Worm (Caenorhabditis elegans) whole organism, L1 larva: ENCODE measurements around the gene F28D1.6.

Experiments used
- ama-1 ChIP-seq: fragments of 150-350 bp; optimal IDR thresholded peaks from 2 replicates; lab custom pipeline; 2014
- fkh-4 ChIP-seq: sonication (generic microtip); optimal IDR thresholded peaks from 2 replicates; lab custom pipeline; 2016; ENCODE audit warnings: missing compliant biosample characterization, missing genetic modification characterization, borderline replicate concordance
- lin-15B ChIP-seq: fragments of 150-350 bp; sonication (generic microtip); optimal IDR thresholded peaks from 3 replicates; lab custom pipeline; 2014; ENCODE audit warnings: missing biosample characterization, missing genetic modification characterization
- lin-35 ChIP-seq, 2 experiments: fragments of 150-350 bp; optimal IDR thresholded peaks; 2 replicates each; lab custom pipeline; 2014; ENCODE audit warnings: missing biosample characterization in 2 of 2, missing genetic modification characterization in 2 of 2, missing genetic modification reagents in 2 of 2
- lsy-2 ChIP-seq, 2 experiments: fragments of 150-350 bp; optimal IDR thresholded peaks; 2 replicates each; lab custom pipeline; 2014; ENCODE audit warnings: missing biosample characterization in 2 of 2, missing genetic modification characterization in 2 of 2
- nhr-11 ChIP-seq: fragments of 150-350 bp; optimal IDR thresholded peaks from 2 replicates; lab custom pipeline; 2014; ENCODE audit warnings: missing biosample characterization, missing genetic modification characterization
- nhr-12 ChIP-seq: sonication (generic microtip); optimal IDR thresholded peaks from 2 replicates; lab custom pipeline; 2017; ENCODE audit warnings: missing biosample characterization, missing genetic modification characterization
- nhr-76 ChIP-seq: sonication (generic microtip); optimal IDR thresholded peaks from 2 replicates; lab custom pipeline; 2017; ENCODE audit warnings: missing biosample characterization, missing genetic modification characterization
- nhr-77 ChIP-seq: fragments of 150-350 bp; optimal IDR thresholded peaks from 2 replicates; lab custom pipeline; 2014; ENCODE audit warnings: missing biosample characterization, missing genetic modification characterization
- pqm-1 ChIP-seq: sonication (generic microtip); optimal IDR thresholded peaks from 3 replicates; lab custom pipeline; 2017; ENCODE audit warnings: missing biosample characterization, missing genetic modification characterization
- skn-1 ChIP-seq: fragments of 150-350 bp; optimal IDR thresholded peaks from 2 replicates; lab custom pipeline; 2014; ENCODE audit warnings: missing biosample characterization, missing genetic modification characterization
- snu-23 ChIP-seq: sonication (generic microtip); optimal IDR thresholded peaks from 2 replicates; lab custom pipeline; 2016; ENCODE audit warnings: missing genetic modification characterization, missing compliant biosample characterization
- unc-130 ChIP-seq: fragments of 150-350 bp; optimal IDR thresholded peaks from 2 replicates; lab custom pipeline; 2017; ENCODE audit warnings: missing biosample characterization, missing genetic modification characterization, inconsistent platforms
- ztf-11 ChIP-seq, 2 experiments: sonication (generic microtip); optimal IDR thresholded peaks; 2 replicates each; lab custom pipeline; 2016 to 2017; ENCODE audit warnings: missing genetic modification characterization in 2 of 2, missing biosample characterization in 1 of 2, missing compliant biosample characterization in 1 of 2

DNA sequence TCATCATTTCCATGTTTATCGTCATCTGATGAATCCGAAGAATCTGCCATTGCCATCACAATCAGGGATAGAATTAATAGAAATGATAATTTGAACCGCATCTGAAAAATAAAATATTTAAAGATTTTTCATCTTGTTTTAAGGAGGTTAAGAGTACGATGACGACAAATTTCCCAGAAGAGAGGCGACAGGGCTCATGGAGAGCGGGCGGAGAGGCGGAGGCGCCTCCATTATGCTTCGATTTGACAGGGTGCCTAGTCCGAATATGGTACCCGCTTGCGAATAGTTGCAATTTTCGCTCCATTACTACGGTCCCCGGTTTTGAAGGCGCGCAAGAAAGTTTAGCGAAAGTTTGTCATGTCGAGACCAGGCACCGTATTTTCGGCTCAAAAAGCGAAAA is at the start of gene F28D1.6:
- TF ChIP-seq lsy-2 (tag; optimal IDR thresholded peaks at IDR 0.05; lab: Kevin White, UChicago) (no peak), snu-23 (GFP tag; lab: Kevin White, UChicago) (no peak), nhr-12 (tag; lab: Kevin White, UChicago) (no peak), ztf-11 (tag; optimal IDR thresholded peaks at IDR 0.05; lab: Kevin White, UChicago) (no peak), ama-1 (lab: Kevin White, UChicago) (no peak), lin-15B (tag; lab: Kevin White, UChicago) (no peak), pqm-1 (tag; lab: Kevin White, UChicago) (no peak), skn-1 (tag; lab: Kevin White, UChicago) (no peak), nhr-11 (tag; lab: Kevin White, UChicago) (no peak), fkh-4 (tag; lab: Kevin White, UChicago) (no peak), unc-130 (tag; lab: Kevin White, UChicago) (no peak), nhr-77 (tag; lab: Kevin White, UChicago) (no peak), lin-35 (GFP tag; optimal IDR thresholded peaks at IDR 0.05; lab: Kevin White, UChicago) (no peak), nhr-76 (tag; lab: Kevin White, UChicago) (no peak)
